Worm (Caenorhabditis elegans): ENCODE data around the gene prdx-3.

- TF ChIP-seq ceh-30 (tag; optimal IDR thresholded peaks at IDR 0.05) (no peak), unc-42 (tag; optimal IDR thresholded peaks at IDR 0.05) (no peak), nfya-1 (tag; optimal IDR thresholded peaks at IDR 0.05) (no peak), madf-2 (tag; optimal IDR thresholded peaks at IDR 0.05) (no peak), ceh-9 (tag; optimal IDR thresholded peaks at IDR 0.05) (no peak), ceh-31 (tag; optimal IDR thresholded peaks at IDR 0.05) (no peak), pag-3 (tag; optimal IDR thresholded peaks at IDR 0.05; ENCODE audit: borderline replicate concordance) (no peak), hlh-8 (tag; optimal IDR thresholded peaks at IDR 0.05) (no peak), dve-1 (tag; optimal IDR thresholded peaks at IDR 0.05) (no peak), ceh-45 (GFP tag; IDR thresholded peaks at IDR 0.05) (no peak), pha-4 (tag; optimal IDR thresholded peaks at IDR 0.05) (no peak)
Observed at ce11 chrIII:4453768-4454167, 46.5 kb downstream of the prdx-3 start.
